Fruit fly (Drosophila melanogaster) whole organism, embryonic: ENCODE data around the gene CG15473.

Experiments
- Blimp-1 ChIP-seq: fragments of 200-800 bp; sonication (Bioruptor generic); optimal IDR thresholded peaks from 3 replicates; lab custom pipeline; 2018; ENCODE audit warnings: missing biosample characterization, missing genetic modification characterization, mild to moderate bottlenecking, moderate library complexity, missing genetic modification reagents
- CG1024 ChIP-seq: fragments of 200-800 bp; sonication (Bioruptor generic); IDR thresholded peaks from 2 replicates; pipeline ENCODE4 v1.3.6; 2022; ENCODE audit warnings: missing biosample characterization, missing genetic modification characterization
- CG13624 ChIP-seq: fragments of 200-800 bp; sonication (Bioruptor generic); optimal IDR thresholded peaks from 2 replicates; lab custom pipeline; 2016; ENCODE audit warnings: missing biosample characterization, missing genetic modification characterization
- CG13894 ChIP-seq: fragments of 200-800 bp; sonication (Bioruptor generic); optimal IDR thresholded peaks from 3 replicates; lab custom pipeline; 2018; ENCODE audit warnings: missing biosample characterization, mild to moderate bottlenecking, missing genetic modification characterization, moderate library complexity
- CG14860 ChIP-seq: fragments of 200-800 bp; sonication (Bioruptor generic); IDR thresholded peaks from 3 replicates; pipeline ENCODE4 v1.3.6; 2022; ENCODE audit warnings: missing biosample characterization, missing genetic modification characterization; ENCODE audit not compliant: partially characterized antibody
- CG1602 ChIP-seq: fragments of 200-800 bp; sonication (Bioruptor generic); optimal IDR thresholded peaks from 3 replicates; lab custom pipeline; 2016; ENCODE audit warnings: missing biosample characterization, missing genetic modification characterization
- CG16863 ChIP-seq: fragments of 200-800 bp; sonication (Bioruptor generic); optimal IDR thresholded peaks from 3 replicates; lab custom pipeline; 2016; ENCODE audit warnings: missing biosample characterization, missing genetic modification characterization
- CG17802 ChIP-seq: fragments of 200-800 bp; sonication (Bioruptor generic); optimal IDR thresholded peaks from 2 replicates; lab custom pipeline; 2018; ENCODE audit warnings: missing biosample characterization, mild to moderate bottlenecking, missing genetic modification characterization, moderate library complexity
- CG17829 ChIP-seq: fragments of 200-800 bp; optimal IDR thresholded peaks from 2 replicates; lab custom pipeline; 2019; ENCODE audit warnings: missing biosample characterization, mild to moderate bottlenecking, missing genetic modification characterization, moderate library complexity
- CG18262 ChIP-seq: fragments of 200-800 bp; optimal IDR thresholded peaks from 3 replicates; lab custom pipeline; 2019; ENCODE audit warnings: missing biosample characterization, mild to moderate bottlenecking, missing genetic modification characterization, moderate library complexity
- CG34376 ChIP-seq: fragments of 200-800 bp; sonication (Bioruptor generic); optimal IDR thresholded peaks from 2 replicates; lab custom pipeline; 2018; ENCODE audit warnings: missing biosample characterization, mild to moderate bottlenecking, missing genetic modification characterization
- CG4617 ChIP-seq: fragments of 200-800 bp; sonication (Bioruptor generic); optimal IDR thresholded peaks from 3 replicates; lab custom pipeline; 2016; ENCODE audit warnings: missing biosample characterization, missing genetic modification characterization, borderline replicate concordance
- CG4730 ChIP-seq: fragments of 200-800 bp; sonication (Bioruptor generic); IDR thresholded peaks from 2 replicates; pipeline ENCODE4 v1.3.6; 2022; ENCODE audit warnings: missing biosample characterization, missing genetic modification characterization
- CG6689 ChIP-seq: fragments of 200-800 bp; sonication (Bioruptor generic); IDR thresholded peaks from 2 replicates; pipeline ENCODE4 v1.3.6; 2022; ENCODE audit warnings: missing biosample characterization, missing genetic modification characterization
- CG8924 ChIP-seq: fragments of 200-800 bp; optimal IDR thresholded peaks from 3 replicates; lab custom pipeline; 2019; ENCODE audit warnings: missing biosample characterization, mild to moderate bottlenecking, missing genetic modification characterization, moderate library complexity
- CG9727 ChIP-seq: fragments of 200-800 bp; sonication (Bioruptor generic); optimal IDR thresholded peaks from 3 replicates; lab custom pipeline; 2017; ENCODE audit warnings: missing biosample characterization, mild to moderate bottlenecking, missing genetic modification characterization
- CHES-1-like ChIP-seq: fragments of 200-800 bp; sonication (Bioruptor generic); optimal IDR thresholded peaks from 2 replicates; lab custom pipeline; 2016; ENCODE audit warnings: missing biosample characterization, missing genetic modification characterization
- CTCF ChIP-seq: fragments of 200-800 bp; sonication (Bioruptor generic); optimal IDR thresholded peaks from 2 replicates; lab custom pipeline; 2017; ENCODE audit warnings: missing biosample characterization, mild to moderate bottlenecking, missing genetic modification characterization, moderate library complexity
- Chrac-16 ChIP-seq: fragments of 200-800 bp; sonication (Bioruptor generic); optimal IDR thresholded peaks from 3 replicates; lab custom pipeline; 2016; ENCODE audit warnings: missing biosample characterization, missing genetic modification characterization
- D19A ChIP-seq: fragments of 200-800 bp; optimal IDR thresholded peaks from 3 replicates; lab custom pipeline; 2019; ENCODE audit warnings: missing biosample characterization, mild to moderate bottlenecking, missing genetic modification characterization, moderate library complexity
- H15 ChIP-seq: fragments of 200-800 bp; sonication (Bioruptor generic); IDR thresholded peaks from 3 replicates; pipeline ENCODE4 v1.3.6; 2022; ENCODE audit warnings: missing biosample characterization, missing genetic modification characterization
- HHEX ChIP-seq: fragments of 200-800 bp; sonication (Bioruptor generic); optimal IDR thresholded peaks from 3 replicates; lab custom pipeline; 2017; ENCODE audit warnings: missing biosample characterization, mild to moderate bottlenecking, missing genetic modification characterization, missing genetic modification reagents
- HmgD ChIP-seq: fragments of 200-800 bp; sonication (Bioruptor generic); optimal IDR thresholded peaks from 3 replicates; lab custom pipeline; 2016; ENCODE audit warnings: missing biosample characterization, missing genetic modification characterization
- MESR4 ChIP-seq: fragments of 200-800 bp; sonication (Bioruptor generic); optimal IDR thresholded peaks from 2 replicates; lab custom pipeline; 2018; ENCODE audit warnings: missing biosample characterization, mild to moderate bottlenecking, missing genetic modification characterization, moderate library complexity
- MTF-1 ChIP-seq: fragments of 200-800 bp; sonication (Bioruptor generic); optimal IDR thresholded peaks from 2 replicates; lab custom pipeline; 2018; ENCODE audit warnings: missing biosample characterization, mild to moderate bottlenecking, missing genetic modification characterization, borderline replicate concordance
- Mad ChIP-seq: fragments of 200-800 bp; sonication (Bioruptor generic); optimal IDR thresholded peaks from 2 replicates; lab custom pipeline; 2016; ENCODE audit warnings: missing biosample characterization, missing genetic modification characterization
- Myb ChIP-seq: fragments of 200-800 bp; sonication (Bioruptor generic); optimal IDR thresholded peaks from 2 replicates; lab custom pipeline; 2016; ENCODE audit warnings: missing biosample characterization, missing genetic modification characterization
- NC2α ChIP-seq: fragments of 200-800 bp; sonication (Bioruptor generic); optimal IDR thresholded peaks from 2 replicates; lab custom pipeline; 2016; ENCODE audit warnings: missing biosample characterization, missing genetic modification characterization
- NFAT ChIP-seq: fragments of 200-800 bp; sonication (Bioruptor generic); IDR thresholded peaks from 2 replicates; pipeline ENCODE4 v1.3.6; 2022; ENCODE audit warnings: missing biosample characterization, missing genetic modification characterization
- Sox100B ChIP-seq: fragments of 200-800 bp; sonication (Bioruptor generic); optimal IDR thresholded peaks from 3 replicates; lab custom pipeline; 2018; ENCODE audit warnings: missing biosample characterization, mild to moderate bottlenecking, missing genetic modification characterization
- Tbp ChIP-seq: fragments of >200 bp; optimal IDR thresholded peaks from 2 replicates; lab custom pipeline; 2018; ENCODE audit warnings: missing biosample characterization, missing genetic modification characterization
- bcd ChIP-seq: fragments of 200-800 bp; sonication (Bioruptor generic); optimal IDR thresholded peaks from 2 replicates; lab custom pipeline; 2017; ENCODE audit warnings: missing biosample characterization, mild to moderate bottlenecking, missing genetic modification characterization
- chm ChIP-seq: fragments of 200-800 bp; sonication (Bioruptor generic); IDR thresholded peaks from 2 replicates; pipeline ENCODE4 v1.3.6; 2022; ENCODE audit warnings: missing biosample characterization, missing genetic modification characterization
- en ChIP-seq: fragments of 200-800 bp; sonication (Bioruptor generic); optimal IDR thresholded peaks from 2 replicates; lab custom pipeline; 2016; ENCODE audit warnings: missing biosample characterization, missing genetic modification characterization
- eve ChIP-seq, 2 experiments: fragments of >200 bp; optimal IDR thresholded peaks; 2 replicates each; lab custom pipeline; 2017; ENCODE audit warnings: missing biosample characterization in 2 of 2, missing genetic modification characterization in 2 of 2
- exex ChIP-seq: fragments of 200-800 bp; sonication (Bioruptor generic); optimal IDR thresholded peaks from 4 replicates; lab custom pipeline; 2018; ENCODE audit warnings: missing biosample characterization, mild to moderate bottlenecking, missing genetic modification characterization, moderate library complexity
- fd3F ChIP-seq: fragments of 200-800 bp; sonication (Bioruptor generic); optimal IDR thresholded peaks from 2 replicates; lab custom pipeline; 2018; ENCODE audit warnings: missing biosample characterization, mild to moderate bottlenecking, missing genetic modification characterization, moderate library complexity
- gfzf ChIP-seq: fragments of 200-800 bp; sonication (Bioruptor generic); optimal IDR thresholded peaks from 2 replicates; lab custom pipeline; 2016; ENCODE audit warnings: missing biosample characterization, mild to moderate bottlenecking, missing genetic modification characterization, moderate library complexity
- ham ChIP-seq: fragments of 200-800 bp; sonication (Bioruptor generic); IDR thresholded peaks from 2 replicates; pipeline ENCODE4 v1.3.6; 2022; ENCODE audit warnings: missing biosample characterization, missing genetic modification characterization
- hb ChIP-seq: fragments of 200-800 bp; sonication (Bioruptor generic); IDR thresholded peaks from 3 replicates; pipeline ENCODE4 v1.3.6; 2022; ENCODE audit warnings: missing biosample characterization, missing genetic modification characterization; ENCODE audit not compliant: partially characterized antibody
- lola ChIP-seq, 3 experiments: fragments of >200 bp in 2 of 3; fragments of 200-800 bp in 1 of 3; sonication (Bioruptor generic) in 1 of 3; optimal IDR thresholded peaks; 2 replicates each; lab custom pipeline; 2017 to 2019; ENCODE audit warnings: missing biosample characterization in 3 of 3, missing genetic modification characterization in 3 of 3, mild to moderate bottlenecking in 1 of 3, moderate library complexity in 1 of 3
- mld ChIP-seq: fragments of 200-800 bp; sonication (Bioruptor generic); IDR thresholded peaks from 3 replicates; pipeline ENCODE4 v1.3.6; 2022; ENCODE audit warnings: missing biosample characterization, missing genetic modification characterization; ENCODE audit not compliant: partially characterized antibody
- pb ChIP-seq: fragments of 200-800 bp; sonication (Bioruptor generic); optimal IDR thresholded peaks from 3 replicates; lab custom pipeline; 2016; ENCODE audit warnings: missing biosample characterization, missing genetic modification characterization
- rib ChIP-seq: fragments of 200-800 bp; sonication (Bioruptor generic); IDR thresholded peaks from 2 replicates; pipeline ENCODE4 v1.3.6; 2022; ENCODE audit warnings: missing biosample characterization, missing genetic modification characterization
- row ChIP-seq: fragments of 200-800 bp; sonication (Bioruptor generic); IDR thresholded peaks from 3 replicates; pipeline ENCODE4 v1.3.6; 2022; ENCODE audit warnings: missing biosample characterization, missing genetic modification characterization
- seq ChIP-seq: fragments of 200-800 bp; sonication (Bioruptor generic); IDR thresholded peaks from 2 replicates; pipeline ENCODE4 v1.3.6; 2022; ENCODE audit warnings: missing biosample characterization, missing genetic modification characterization
- sug ChIP-seq: fragments of 200-800 bp; optimal IDR thresholded peaks from 2 replicates; lab custom pipeline; 2019; ENCODE audit warnings: missing biosample characterization, mild to moderate bottlenecking, missing genetic modification characterization, moderate library complexity
- tna ChIP-seq: fragments of 200-800 bp; sonication (Bioruptor generic); IDR thresholded peaks from 2 replicates; pipeline ENCODE4 v1.3.6; 2022; ENCODE audit warnings: missing biosample characterization, missing genetic modification characterization; ENCODE audit not compliant: partially characterized antibody
- unc-4 ChIP-seq: fragments of 200-800 bp; sonication (Bioruptor generic); IDR thresholded peaks from 2 replicates; pipeline ENCODE4 v1.3.6; 2022; ENCODE audit warnings: missing biosample characterization, missing genetic modification characterization; ENCODE audit not compliant: partially characterized antibody

CG15473 gene

dm6 chrX:4687778-4688399 is 33.6 kb upstream of the CG15473 start, which contains the start of gene ctp (continued):
- peak; percentile 66 for TF ChIP-seq unc-4 (GFP tag; lab: Robert Waterston, UW)
- peak; percentile 71 for TF ChIP-seq CG14860
- TF ChIP-seq sug (tag; lab: Kevin White, UChicago): peak; percentile 58
- TF ChIP-seq CG4617 (GFP tag; lab: Kevin White, UChicago): no peak
- peak; percentile 56; the same call in 1 of the 2 replicates for TF ChIP-seq seq (GFP tag; lab: Robert Waterston, UW)
- peak; percentile 33 for TF ChIP-seq gfzf (GFP tag; lab: Kevin White, UChicago)
- peak; percentile 19 for TF ChIP-seq Blimp-1
- peak; percentile 50 for TF ChIP-seq CG8924 (tag; lab: Kevin White, UChicago)
- peak; percentile 28 for TF ChIP-seq CG9727 (GFP tag; lab: Kevin White, UChicago)
- no peak for TF ChIP-seq lola (GFP tag; optimal IDR thresholded peaks at IDR 0.05; lab: Kevin White, UChicago)
- TF ChIP-seq CG16863: peak; percentile 4
- no peak for TF ChIP-seq Sox100B (GFP tag; lab: Kevin White, UChicago)
- peak; percentile 51 for TF ChIP-seq CG13624 (GFP tag; lab: Kevin White, UChicago)

dm6 chrX:4686723-4687122 is 32.4 kb upstream of the CG15473 start, which contains the start of gene Pp2C1:
Pp2C1 (minus strand) TSS chrX:4686903.
- TF ChIP-seq Tbp (GFP tag; lab: Kevin White, UChicago) (no peak), Mad (no peak), CTCF (GFP tag; lab: Kevin White, UChicago) (no peak), rib (GFP tag; lab: Robert Waterston, UW) (no peak), fd3F (GFP tag; lab: Kevin White, UChicago) (no peak), NFAT (GFP tag; lab: Robert Waterston, UW) (no peak), Chrac-16 (GFP tag; lab: Kevin White, UChicago) (no peak), row (GFP tag; lab: Robert Waterston, UW) (peak; percentile 72), MTF-1 (GFP tag; lab: Kevin White, UChicago) (no peak), hb (GFP tag; lab: Robert Waterston, UW) (peak; percentile 81), D19A (tag; lab: Kevin White, UChicago) (no peak), bcd (GFP tag; lab: Kevin White, UChicago) (no peak), CG4730 (GFP tag; lab: Robert Waterston, UW) (no peak), CG16863 (no peak), chm (GFP tag; lab: Robert Waterston, UW) (no peak), tna (GFP tag; lab: Robert Waterston, UW) (peak; percentile 67), CG1602 (no peak), CG18262 (no peak), MESR4 (GFP tag; lab: Kevin White, UChicago) (peak; percentile 16), NC2α (GFP tag; lab: Kevin White, UChicago) (no peak), HmgD (GFP tag; lab: Kevin White, UChicago) (no peak), CG34376 (GFP tag; lab: Kevin White, UChicago) (no peak), pb (GFP tag; lab: Kevin White, UChicago) (no peak), Myb (GFP tag; lab: Kevin White, UChicago) (peak; percentile 14), mld (0 out of 3 replicates have a peak, but pooled peaks have one; percentile 34), CG17802 (tag; lab: Kevin White, UChicago) (no peak), eve (GFP tag; optimal IDR thresholded peaks at IDR 0.05; lab: Kevin White, UChicago) (no peak), exex (tag; lab: Kevin White, UChicago) (no peak), CHES-1-like (no peak), CG13894 (tag; lab: Kevin White, UChicago) (no peak), CG1024 (GFP tag; lab: Robert Waterston, UW) (no peak), en (no peak), CG6689 (GFP tag; lab: Robert Waterston, UW) (no peak), H15 (no peak), CG17829 (tag; lab: Kevin White, UChicago) (no peak), ham (GFP tag; lab: Robert Waterston, UW) (no peak), HHEX (no peak)
